Fruit fly (Drosophila melanogaster): ENCODE data around the gene Obp93a.
A peak's percentile ranks its signal among the peaks of the same experiment; 100 is the strongest.

Gene Obp93a

DNA sequence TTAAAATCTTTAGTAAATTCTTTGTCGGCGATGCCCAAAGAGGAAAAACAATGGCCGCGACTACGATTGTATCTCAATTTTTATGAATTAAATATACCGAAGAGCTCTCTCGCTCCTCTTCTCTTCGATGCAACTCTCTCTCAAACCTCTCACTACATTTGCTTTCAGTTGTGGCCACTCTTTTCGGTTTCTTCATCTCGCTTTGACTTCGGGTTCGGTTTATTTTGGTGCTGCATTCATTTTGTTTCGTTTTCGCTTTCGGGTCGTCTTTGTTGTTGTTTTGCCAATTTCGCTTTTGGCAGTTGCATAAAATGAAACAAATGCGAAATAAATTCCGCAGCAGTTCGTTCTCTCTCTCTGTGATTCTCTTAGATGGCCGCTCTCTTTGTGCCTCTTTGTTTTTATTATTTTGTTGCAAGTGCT, 23.4 kb upstream of the Obp93a start:
- TF ChIP-seq Dll (optimal IDR thresholded peaks at IDR 0.05) (no peak), usp (GFP tag; optimal IDR thresholded peaks at IDR 0.05) (no peak), EcR (GFP tag; optimal IDR thresholded peaks at IDR 0.05) (no peak), CG8478 (optimal IDR thresholded peaks at IDR 0.05) (no peak), pan (optimal IDR thresholded peaks at IDR 0.05) (no peak), psq (optimal IDR thresholded peaks at IDR 0.05) (no peak)

- TF ChIP-seq EcR (GFP tag; optimal IDR thresholded peaks at IDR 0.05): no peak
- TF ChIP-seq Dll (optimal IDR thresholded peaks at IDR 0.05): no peak
- no peak for TF ChIP-seq usp (GFP tag; optimal IDR thresholded peaks at IDR 0.05)
- TF ChIP-seq CG8478 (optimal IDR thresholded peaks at IDR 0.05): no peak
- TF ChIP-seq psq (optimal IDR thresholded peaks at IDR 0.05): no peak
- TF ChIP-seq pan (optimal IDR thresholded peaks at IDR 0.05): no peak
Measured at dm6 chr3R:21151090-21151870, 21.8 kb upstream of the Obp93a start.

dm6 chr3R:21150090-21150489, 20.6 kb upstream of the Obp93a start:
- TF ChIP-seq pan (optimal IDR thresholded peaks at IDR 0.05) (no peak), Dll (optimal IDR thresholded peaks at IDR 0.05) (no peak), EcR (GFP tag; optimal IDR thresholded peaks at IDR 0.05) (no peak), psq (optimal IDR thresholded peaks at IDR 0.05) (no peak), usp (GFP tag; optimal IDR thresholded peaks at IDR 0.05) (no peak), CG8478 (optimal IDR thresholded peaks at IDR 0.05) (no peak)

DNA sequence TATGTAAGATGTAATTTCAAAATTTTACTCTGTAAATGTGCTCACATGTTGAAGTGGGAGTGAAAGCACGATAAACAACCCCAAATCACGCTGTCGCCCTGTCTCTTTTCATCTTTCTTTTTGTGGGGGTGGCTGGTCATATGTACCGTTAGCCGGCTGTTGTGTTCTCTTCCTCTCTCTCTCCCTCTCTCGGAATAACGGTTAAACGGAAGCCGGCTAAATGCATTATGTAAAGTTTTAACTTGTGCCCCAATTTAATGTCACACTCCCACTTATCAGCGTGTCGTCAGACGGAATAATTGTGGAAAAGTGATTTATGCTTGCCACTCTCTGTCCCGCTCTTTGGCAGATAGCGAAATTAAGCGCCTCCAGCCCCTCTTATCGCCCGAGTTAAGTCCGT, 11.8 kb upstream of the Obp93a start:
- no peak for TF ChIP-seq EcR (GFP tag; optimal IDR thresholded peaks at IDR 0.05)
- TF ChIP-seq Dll (optimal IDR thresholded peaks at IDR 0.05): no peak
- TF ChIP-seq psq (optimal IDR thresholded peaks at IDR 0.05): no peak

dm6 chr3R:21140458-21140857, 10.9 kb upstream of the Obp93a start, which contains the start of gene SNF4Agamma:
TSS of gene SNF4Agamma (plus strand) at chr3R:21140739.
- TF ChIP-seq pan (optimal IDR thresholded peaks at IDR 0.05): no peak
- TF ChIP-seq Dll (optimal IDR thresholded peaks at IDR 0.05): no peak
- no peak for TF ChIP-seq psq (optimal IDR thresholded peaks at IDR 0.05)
- no peak for TF ChIP-seq EcR (GFP tag; optimal IDR thresholded peaks at IDR 0.05)
- no peak for TF ChIP-seq usp (GFP tag; optimal IDR thresholded peaks at IDR 0.05)
- no peak for TF ChIP-seq CG8478 (optimal IDR thresholded peaks at IDR 0.05)

DNA sequence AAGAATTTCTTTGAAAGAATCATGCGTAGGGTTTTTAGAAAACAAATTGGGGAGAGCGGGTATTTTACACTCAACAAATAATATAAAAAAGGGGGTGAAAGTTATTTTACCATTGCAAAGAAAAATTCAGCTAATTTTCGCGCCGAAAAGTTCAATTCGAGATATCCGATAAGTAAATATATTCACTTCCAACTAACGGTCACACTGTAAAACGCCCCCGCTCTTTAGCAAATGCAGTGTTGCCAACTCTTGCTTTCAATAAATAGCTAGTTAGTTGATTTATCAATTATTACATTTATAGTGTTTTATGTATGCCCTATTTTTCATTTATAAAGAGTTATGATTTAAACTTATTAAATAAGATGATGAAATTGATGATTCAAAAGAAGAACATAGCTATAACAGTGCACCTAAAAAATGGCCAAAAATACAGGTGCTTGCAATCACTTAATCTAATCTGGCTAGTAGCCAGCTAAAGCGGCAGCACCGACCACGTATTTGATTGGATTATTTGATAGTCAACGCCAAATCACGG, 8.8 kb upstream of the Obp93a start, which contains the start of gene meigo:
Gene meigo (plus strand): TSS at position 51 of the 535 bp plus-strand sequence.
- TF ChIP-seq usp (GFP tag; optimal IDR thresholded peaks at IDR 0.05) (no peak), EcR (GFP tag; optimal IDR thresholded peaks at IDR 0.05) (no peak), pan (optimal IDR thresholded peaks at IDR 0.05) (no peak), Dll (optimal IDR thresholded peaks at IDR 0.05) (no peak), CG8478 (optimal IDR thresholded peaks at IDR 0.05) (no peak), psq (optimal IDR thresholded peaks at IDR 0.05) (no peak)

- TF ChIP-seq CG8478 (optimal IDR thresholded peaks at IDR 0.05): no peak
- TF ChIP-seq usp (GFP tag; optimal IDR thresholded peaks at IDR 0.05): no peak
- TF ChIP-seq Dll (optimal IDR thresholded peaks at IDR 0.05): no peak
- TF ChIP-seq EcR (GFP tag; optimal IDR thresholded peaks at IDR 0.05): no peak
- no peak for TF ChIP-seq pan (optimal IDR thresholded peaks at IDR 0.05)
- TF ChIP-seq psq (optimal IDR thresholded peaks at IDR 0.05): no peak
Measured at dm6 chr3R:21133951-21134350, 4.4 kb upstream of the Obp93a start, which contains the start of gene Usp8. TSS of gene Usp8 (plus strand) at chr3R:21134262.

DNA sequence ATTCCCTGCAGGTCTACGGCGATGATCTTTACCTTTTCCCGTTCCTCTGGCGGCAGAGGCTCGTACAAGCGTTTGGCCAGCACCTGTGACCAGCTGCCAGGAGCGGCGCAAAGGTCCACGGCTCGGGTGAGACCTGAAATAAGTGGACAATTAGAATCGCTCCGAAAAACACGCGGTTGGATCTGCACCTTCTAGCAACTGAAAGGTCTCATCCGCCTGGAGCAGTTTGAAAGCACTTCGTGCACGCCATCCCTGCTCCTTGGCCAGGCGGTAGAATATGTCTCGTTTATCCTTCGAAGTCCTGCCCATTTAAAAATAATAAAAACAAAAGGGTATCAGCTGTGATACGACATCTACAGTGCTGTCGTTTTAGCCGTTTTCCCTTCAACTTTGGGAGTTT, 4.0 kb upstream of the Obp93a start, which contains the start of gene Trm7-34:
Gene Trm7-34 (minus strand): TSS at position 365 of the 400 bp plus-strand sequence.
- TF ChIP-seq usp (GFP tag; optimal IDR thresholded peaks at IDR 0.05) (no peak), pan (optimal IDR thresholded peaks at IDR 0.05) (no peak), EcR (GFP tag; optimal IDR thresholded peaks at IDR 0.05) (no peak), CG8478 (optimal IDR thresholded peaks at IDR 0.05) (no peak), psq (optimal IDR thresholded peaks at IDR 0.05) (no peak), Dll (optimal IDR thresholded peaks at IDR 0.05) (no peak)

DNA sequence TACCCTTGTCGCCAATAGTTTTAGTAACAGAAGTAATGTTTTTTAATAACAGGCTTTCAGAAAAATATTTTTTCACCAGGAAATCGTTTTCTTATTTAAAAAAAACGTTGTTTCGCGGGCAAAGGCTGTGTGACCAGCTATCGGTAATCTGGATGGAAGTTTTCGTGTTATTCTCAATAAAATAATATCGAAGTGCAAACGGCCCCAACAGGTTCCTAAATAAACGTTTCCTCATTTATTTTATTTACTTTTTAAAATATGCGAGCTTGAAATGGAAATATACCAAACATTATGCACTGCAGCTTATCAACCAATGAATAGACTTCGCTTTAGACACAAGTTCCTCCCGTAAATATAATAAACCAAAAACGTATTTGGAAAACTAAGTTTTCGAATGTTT, 533 bp upstream of the Obp93a start, which contains the start of gene Ice2:
Gene Ice2 (plus strand): TSS at position 167 of the 400 bp plus-strand sequence.
- TF ChIP-seq EcR (GFP tag; optimal IDR thresholded peaks at IDR 0.05) (no peak), CG8478 (optimal IDR thresholded peaks at IDR 0.05) (no peak), pan (optimal IDR thresholded peaks at IDR 0.05) (no peak), Dll (optimal IDR thresholded peaks at IDR 0.05) (no peak), psq (optimal IDR thresholded peaks at IDR 0.05) (no peak), usp (GFP tag; optimal IDR thresholded peaks at IDR 0.05) (no peak)

DNA sequence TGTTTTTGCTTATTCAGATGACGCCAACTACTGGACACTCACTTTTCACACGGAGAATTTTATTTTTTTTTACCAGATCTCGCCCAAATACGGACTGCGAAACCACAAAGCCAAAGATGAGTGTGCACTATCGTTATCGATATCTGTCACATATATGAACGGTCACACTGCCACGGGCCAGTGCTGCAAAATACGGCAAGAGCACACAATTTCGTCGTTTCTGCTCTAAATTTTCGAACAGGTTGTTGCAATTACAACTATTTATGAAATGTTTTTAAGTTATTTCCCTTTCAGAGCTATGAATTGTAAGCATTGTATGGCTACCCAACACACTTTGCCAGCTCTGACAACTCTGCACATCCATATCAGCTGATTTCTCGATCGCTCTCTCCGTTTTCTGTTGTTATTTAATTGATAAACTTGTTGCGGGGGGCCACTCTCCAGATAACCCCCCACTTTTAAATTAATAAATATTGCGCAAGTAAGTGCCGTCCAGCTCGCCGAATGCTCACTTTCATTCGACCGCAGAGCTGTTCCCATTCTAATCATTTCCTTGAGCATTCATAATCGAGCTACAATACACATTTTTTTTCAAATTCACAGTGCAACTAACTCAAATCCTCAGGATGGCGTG, 2.0 kb downstream of the Obp93a start, which contains the start of the genes slmb and CG5793:
Gene slmb (minus strand): TSS at position 134 of the 634 bp plus-strand sequence.
Gene CG5793 (plus strand): TSS at position 222 of the 634 bp plus-strand sequence.
- TF ChIP-seq pan (optimal IDR thresholded peaks at IDR 0.05): no peak
- TF ChIP-seq CG8478 (optimal IDR thresholded peaks at IDR 0.05): no peak
- no peak for TF ChIP-seq EcR (GFP tag; optimal IDR thresholded peaks at IDR 0.05)
- TF ChIP-seq Dll (optimal IDR thresholded peaks at IDR 0.05): no peak
- TF ChIP-seq psq (optimal IDR thresholded peaks at IDR 0.05): no peak
- no peak for TF ChIP-seq usp (GFP tag; optimal IDR thresholded peaks at IDR 0.05)

- TF ChIP-seq CG8478 (optimal IDR thresholded peaks at IDR 0.05): peak; percentile 73
- no peak for TF ChIP-seq EcR (GFP tag; optimal IDR thresholded peaks at IDR 0.05)
Measured at dm6 chr3R:21126673-21127284, 2.7 kb downstream of the Obp93a start.

Measured in whole organism.